Worm (Caenorhabditis elegans) whole organism, L4 larva: ENCODE results near the gene Y54G2A.44.

Experiments used
- F44E2.7 ChIP-seq: fragments of 200-800 bp; sonication (Bioruptor generic); IDR thresholded peaks from 2 replicates; pipeline ENCODE4 v2.1.2; 2022; ENCODE audit warnings: missing genetic modification characterization, missing compliant biosample characterization
- F49E8.2 ChIP-seq: sonication (generic microtip); optimal IDR thresholded peaks from 2 replicates; lab custom pipeline; 2016; ENCODE audit warnings: missing compliant biosample characterization, mild to moderate bottlenecking, missing genetic modification characterization, borderline replicate concordance
- T20F7.1 ChIP-seq: fragments of 200-800 bp; sonication (Bioruptor generic); optimal IDR thresholded peaks from 2 replicates; lab custom pipeline; 2018; ENCODE audit warnings: mild to moderate bottlenecking, missing genetic modification characterization, missing compliant biosample characterization
- Y105C5A.15 ChIP-seq: fragments of 200-800 bp; sonication (Bioruptor generic); IDR thresholded peaks from 2 replicates; pipeline ENCODE4 v1.3.6; 2022; ENCODE audit warnings: missing genetic modification characterization, missing compliant biosample characterization
- Y48G9A.11 ChIP-seq: fragments of 200-800 bp; sonication (Bioruptor generic); IDR thresholded peaks from 2 replicates; pipeline ENCODE4 v1.3.6; 2022; ENCODE audit warnings: missing genetic modification reagents, missing genetic modification characterization, missing compliant biosample characterization
- aha-1 ChIP-seq: fragments of 150-350 bp; peaks from one replicate; lab custom pipeline; 2014; ENCODE audit warnings: missing biosample characterization, missing genetic modification characterization
- aly-2 ChIP-seq: sonication (generic microtip); optimal IDR thresholded peaks from 2 replicates; lab custom pipeline; 2018; ENCODE audit warnings: missing biosample characterization, missing genetic modification characterization
- attf-4 ChIP-seq: sonication (generic microtip); optimal IDR thresholded peaks from 3 replicates; lab custom pipeline; 2017; ENCODE audit warnings: missing biosample characterization, missing genetic modification characterization
- ceh-20 ChIP-seq: fragments of 200-800 bp; sonication (Bioruptor generic); IDR thresholded peaks from 2 replicates; pipeline ENCODE4 v1.3.6; 2022; ENCODE audit warnings: missing genetic modification reagents, missing genetic modification characterization, missing compliant biosample characterization
- ceh-32 ChIP-seq: sonication (generic microtip); optimal IDR thresholded peaks from 2 replicates; lab custom pipeline; 2016; ENCODE audit warnings: mild to moderate bottlenecking, missing genetic modification characterization, missing compliant biosample characterization; ENCODE audit not compliant: poor library complexity
- ceh-44 ChIP-seq: fragments of 200-800 bp; sonication (Bioruptor generic); IDR thresholded peaks from 2 replicates; pipeline ENCODE4 v1.3.6; 2022; ENCODE audit warnings: missing genetic modification reagents, missing genetic modification characterization, missing compliant biosample characterization
- cey-2 ChIP-seq: sonication (generic microtip); optimal IDR thresholded peaks from 3 replicates; lab custom pipeline; 2017; ENCODE audit warnings: missing genetic modification characterization, mild to moderate bottlenecking, missing compliant biosample characterization, antibody characterized with exemption, borderline replicate concordance; ENCODE audit not compliant: insufficient read depth
- daf-16 ChIP-seq, 3 experiments: sonication (generic microtip); optimal IDR thresholded peaks; 2 replicates each; lab custom pipeline; 2016 to 2017; ENCODE audit warnings: missing genetic modification characterization in 3 of 3, missing genetic modification reagents in 3 of 3, mild to moderate bottlenecking in 2 of 3, missing compliant biosample characterization in 2 of 3, missing biosample characterization in 1 of 3, moderate library complexity in 1 of 3
- daf-19 ChIP-seq: fragments of 200-800 bp; sonication (Bioruptor generic); conservative IDR thresholded peaks from 2 replicates; pipeline ENCODE4 v1.3.6; 2022; ENCODE audit warnings: missing genetic modification characterization, missing compliant biosample characterization
- daf-8 ChIP-seq: fragments of 200-800 bp; sonication (Bioruptor generic); IDR thresholded peaks from 2 replicates; pipeline ENCODE4 v1.3.6; 2022; ENCODE audit warnings: missing genetic modification characterization, missing compliant biosample characterization
- egl-43 ChIP-seq: fragments of 200-800 bp; sonication (Bioruptor generic); IDR thresholded peaks from 2 replicates; pipeline ENCODE4 v1.3.6; 2022; ENCODE audit warnings: missing genetic modification reagents, missing genetic modification characterization, missing compliant biosample characterization
- hlh-11 ChIP-seq: fragments of 200-800 bp; sonication (Bioruptor generic); optimal IDR thresholded peaks from 2 replicates; lab custom pipeline; 2018; ENCODE audit warnings: mild to moderate bottlenecking, missing genetic modification characterization, missing compliant biosample characterization
- hlh-30 ChIP-seq: sonication (generic microtip); optimal IDR thresholded peaks from 2 replicates; lab custom pipeline; 2017; ENCODE audit warnings: antibody characterized with exemption, mild to moderate bottlenecking, missing genetic modification characterization, missing compliant biosample characterization; ENCODE audit not compliant: insufficient read depth
- hmg-1.1 ChIP-seq: fragments of 200-800 bp; sonication (Bioruptor generic); IDR thresholded peaks from 2 replicates; pipeline ENCODE4 v1.3.6; 2022; ENCODE audit warnings: missing genetic modification reagents, missing genetic modification characterization, missing compliant biosample characterization
- jun-1 ChIP-seq: fragments of 150-350 bp; optimal IDR thresholded peaks from 2 replicates; lab custom pipeline; 2014; ENCODE audit warnings: missing biosample characterization, missing genetic modification reagents, missing genetic modification characterization
- lim-7 ChIP-seq: fragments of 200-800 bp; sonication (Bioruptor generic); IDR thresholded peaks from 2 replicates; pipeline ENCODE4 v1.3.6; 2022; ENCODE audit warnings: missing genetic modification characterization, missing compliant biosample characterization
- lin-1 ChIP-seq: fragments of 200-800 bp; sonication (Bioruptor generic); IDR thresholded peaks from 2 replicates; pipeline ENCODE4 v1.3.6; 2022; ENCODE audit warnings: missing genetic modification reagents, missing genetic modification characterization, missing compliant biosample characterization
- lin-13 ChIP-seq: fragments of 150-350 bp; optimal IDR thresholded peaks from 2 replicates; lab custom pipeline; 2014; ENCODE audit warnings: missing biosample characterization, missing genetic modification reagents, missing genetic modification characterization
- lin-15B ChIP-seq: fragments of 150-350 bp; sonication (generic microtip); optimal IDR thresholded peaks from 3 replicates; lab custom pipeline; 2014; ENCODE audit warnings: missing biosample characterization, missing genetic modification characterization
- lin-29 ChIP-seq: fragments of 200-800 bp; sonication (Bioruptor generic); IDR thresholded peaks from 2 replicates; pipeline ENCODE4 v1.3.6; 2022; ENCODE audit warnings: missing genetic modification reagents, missing genetic modification characterization, missing compliant biosample characterization
- lir-3 ChIP-seq: sonication (generic microtip); optimal IDR thresholded peaks from 2 replicates; lab custom pipeline; 2016; ENCODE audit warnings: mild to moderate bottlenecking, missing genetic modification characterization, missing compliant biosample characterization
- madf-5 ChIP-seq, 2 experiments: fragments of 200-800 bp; sonication (Bioruptor generic); IDR thresholded peaks; 2 replicates each; pipeline ENCODE4 v1.3.6; 2022; ENCODE audit warnings: missing compliant biosample characterization in 2 of 2, missing genetic modification characterization in 2 of 2
- madf-9 ChIP-seq: fragments of 200-800 bp; sonication (Bioruptor generic); conservative IDR thresholded peaks from 2 replicates; pipeline ENCODE4 v1.3.6; 2022; ENCODE audit warnings: missing genetic modification reagents, missing genetic modification characterization, missing compliant biosample characterization
- mdt-29 ChIP-seq: fragments of 200-800 bp; sonication (Bioruptor generic); IDR thresholded peaks from 2 replicates; pipeline ENCODE4 v1.3.6; 2022; ENCODE audit warnings: missing genetic modification reagents, missing genetic modification characterization, missing compliant biosample characterization
- mes-2 ChIP-seq: sonication (generic microtip); optimal IDR thresholded peaks from 2 replicates; lab custom pipeline; 2016; ENCODE audit warnings: missing genotype, mild to moderate bottlenecking, missing genetic modification characterization, missing compliant biosample characterization; ENCODE audit not compliant: poor library complexity, severe bottlenecking
- nhr-11 ChIP-seq: fragments of 150-350 bp; optimal IDR thresholded peaks from 2 replicates; lab custom pipeline; 2014; ENCODE audit warnings: missing biosample characterization, missing genetic modification characterization
- nhr-111 ChIP-seq: fragments of 200-800 bp; sonication (Bioruptor generic); optimal IDR thresholded peaks from 2 replicates; lab custom pipeline; 2018; ENCODE audit warnings: mild to moderate bottlenecking, missing genetic modification characterization, missing compliant biosample characterization
- nhr-237 ChIP-seq: sonication (generic microtip); optimal IDR thresholded peaks from 2 replicates; lab custom pipeline; 2017; ENCODE audit warnings: missing biosample characterization, missing genetic modification characterization
- nhr-25 ChIP-seq: sonication (generic microtip); optimal IDR thresholded peaks from 2 replicates; lab custom pipeline; 2017; ENCODE audit warnings: missing genetic modification characterization, mild to moderate bottlenecking, missing compliant biosample characterization, antibody characterized with exemption, moderate library complexity, borderline replicate concordance; ENCODE audit not compliant: insufficient read depth
- nhr-28 ChIP-seq: fragments of 150-350 bp; optimal IDR thresholded peaks from 2 replicates; lab custom pipeline; 2014; ENCODE audit warnings: missing biosample characterization, missing genetic modification characterization
- nhr-41 ChIP-seq: fragments of 200-800 bp; sonication (Bioruptor generic); IDR thresholded peaks from 2 replicates; pipeline ENCODE4 v1.3.6; 2022; ENCODE audit warnings: missing genetic modification reagents, missing genetic modification characterization, missing compliant biosample characterization
- nhr-48 ChIP-seq: sonication (generic microtip); optimal IDR thresholded peaks from 2 replicates; lab custom pipeline; 2016; ENCODE audit warnings: mild to moderate bottlenecking, missing genetic modification characterization, missing compliant biosample characterization
- nhr-77 ChIP-seq: fragments of 150-350 bp; optimal IDR thresholded peaks from 2 replicates; lab custom pipeline; 2014; ENCODE audit warnings: missing biosample characterization, missing genetic modification characterization
- pqm-1 ChIP-seq: sonication (generic microtip); optimal IDR thresholded peaks from 2 replicates; lab custom pipeline; 2017; ENCODE audit warnings: missing biosample characterization, missing genetic modification characterization
- rbr-2 ChIP-seq: sonication (generic microtip); optimal IDR thresholded peaks from 2 replicates; lab custom pipeline; 2016; ENCODE audit warnings: missing genotype, missing genetic modification characterization, missing compliant biosample characterization
- saeg-2 ChIP-seq: fragments of 200-800 bp; sonication (Bioruptor generic); IDR thresholded peaks from 2 replicates; pipeline ENCODE4 v1.3.6; 2022; ENCODE audit warnings: missing genetic modification reagents, missing genetic modification characterization, missing compliant biosample characterization
- spr-1 ChIP-seq: sonication (generic microtip); optimal IDR thresholded peaks from 2 replicates; lab custom pipeline; 2016; ENCODE audit warnings: mild to moderate bottlenecking, missing genetic modification characterization, missing compliant biosample characterization
- tag-97 ChIP-seq: fragments of 200-800 bp; sonication (Bioruptor generic); IDR thresholded peaks from 2 replicates; pipeline ENCODE4 v1.3.6; 2022; ENCODE audit warnings: missing genetic modification characterization, missing compliant biosample characterization
- unc-130 ChIP-seq: sonication (generic microtip); optimal IDR thresholded peaks from 2 replicates; lab custom pipeline; 2016; ENCODE audit warnings: missing genetic modification reagents, missing genetic modification characterization, missing compliant biosample characterization
- unc-62 ChIP-seq, 3 experiments: fragments of 150-350 bp in 1 of 3; sonication (generic microtip); optimal IDR thresholded peaks in 2 of 3; peaks in 1 of 3; 1 replicate in 1 of 3; 2 replicates in 2 of 3; lab custom pipeline; 2014 to 2017; ENCODE audit warnings: missing biosample characterization in 3 of 3, missing genetic modification characterization in 3 of 3, missing genetic modification reagents in 3 of 3, missing genotype in 1 of 3
- zfp-3 ChIP-seq: fragments of 200-800 bp; sonication (Bioruptor generic); conservative IDR thresholded peaks from 2 replicates; pipeline ENCODE4 v1.3.6; 2022; ENCODE audit warnings: missing genetic modification reagents, missing genetic modification characterization, missing compliant biosample characterization
- ztf-7 ChIP-seq: fragments of 150-350 bp; optimal IDR thresholded peaks from 2 replicates; lab custom pipeline; 2014; ENCODE audit warnings: missing biosample characterization, missing genetic modification characterization

Y54G2A.44 gene

DNA sequence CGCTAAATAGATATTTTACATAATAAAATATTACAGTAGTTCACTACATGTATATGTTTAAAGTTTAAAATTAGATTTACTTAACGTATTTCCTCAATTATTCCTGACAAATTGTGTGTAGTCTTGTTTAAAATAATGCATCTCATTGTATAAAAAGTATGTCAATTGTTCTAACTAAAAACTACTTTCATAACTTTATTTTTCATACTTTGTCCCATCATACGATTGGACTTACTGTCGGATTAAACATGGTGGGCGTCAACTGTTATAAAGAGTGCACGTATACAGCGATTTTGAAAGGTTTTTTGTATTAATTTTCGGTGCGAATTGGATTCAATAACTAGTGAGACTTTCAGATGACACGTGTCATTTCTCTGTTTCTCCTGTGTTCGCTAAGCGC lies 2.0 kb downstream of the Y54G2A.44 start, which contains the start of gene Y54G2A.32:
Gene Y54G2A.32 (plus strand): TSS at position 301 of the 400 bp plus-strand sequence.
- TF ChIP-seq aha-1 (tag; lab: Kevin White, UChicago) (peak; percentile 61), nhr-28 (tag; lab: Kevin White, UChicago) (no peak)
- TF ChIP-seq, all 104 proteins: peak for 1

DNA sequence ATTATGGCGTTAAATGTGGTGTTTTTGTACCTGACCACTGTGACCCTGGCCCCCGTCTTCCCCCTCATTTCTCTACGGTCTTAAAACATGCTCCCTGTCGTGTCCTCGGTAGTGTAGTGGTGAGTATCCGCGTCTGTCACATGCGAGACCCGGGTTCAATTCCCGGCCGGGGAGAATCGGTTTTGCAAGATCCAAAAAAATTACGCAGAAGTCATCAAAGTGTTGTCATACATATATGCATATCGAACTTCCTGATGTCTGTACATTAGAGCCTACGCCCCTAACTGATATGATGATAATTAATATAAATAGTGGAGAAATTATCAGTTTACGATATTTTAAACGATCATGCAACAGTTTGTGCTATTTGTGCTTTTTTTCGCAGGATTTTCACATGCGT lies 3.9 kb downstream of the Y54G2A.44 start, which contains the start of gene Y54G2A.45:
Gene Y54G2A.45 (plus strand): TSS at position 333 of the 400 bp plus-strand sequence.
- TF ChIP-seq spr-1 (tag; lab: Kevin White, UChicago) (peak; percentile 72), egl-43 (GFP tag; lab: Robert Waterston, UW) (peak; percentile 82), daf-8 (GFP tag; lab: Robert Waterston, UW) (no peak), nhr-48 (peak; percentile 84), lir-3 (tag; lab: Kevin White, UChicago) (peak; percentile 48), nhr-237 (no peak), hmg-1.1 (peak; percentile 63; the same call in 1 of the 2 replicates), mes-2 (tag; lab: Kevin White, UChicago) (peak; percentile 77), lin-29 (GFP tag; lab: Robert Waterston, UW) (no peak), ceh-32 (tag; lab: Kevin White, UChicago) (no peak), zfp-3 (no peak), attf-4 (tag; lab: Kevin White, UChicago) (no peak), saeg-2 (peak; percentile 74; the same call in 1 of the 2 replicates), madf-5 (GFP tag; IDR thresholded peaks at IDR 0.05; lab: Robert Waterston, UW) (peak; percentile 47 to 76; a peak in 3 of 4 replicates), ztf-7 (tag; lab: Kevin White, UChicago) (no peak), rbr-2 (tag; lab: Kevin White, UChicago) (peak; percentile 51), aly-2 (tag; lab: Kevin White, UChicago) (no peak), Y105C5A.15 (GFP tag; lab: Robert Waterston, UW) (no peak), lin-15B (tag; lab: Kevin White, UChicago) (no peak), unc-62 (GFP tag; optimal IDR thresholded peaks at IDR 0.05 in 1 of 2; lab: Kevin White, UChicago) (no peak), unc-62 (tag; optimal IDR thresholded peaks at IDR 0.05; lab: Kevin White, UChicago) (no peak), nhr-111 (GFP tag; lab: Kevin White, UChicago) (no peak), mdt-29 (peak; percentile 53; the same call in 1 of the 2 replicates), tag-97 (GFP tag; lab: Robert Waterston, UW) (no peak), ceh-44 (GFP tag; lab: Robert Waterston, UW) (peak; percentile 80), lin-1 (no peak), ceh-20 (GFP tag; lab: Robert Waterston, UW) (peak; percentile 65), F44E2.7 (0 out of 2 replicates have a peak, but pooled peaks have one; percentile 28), hlh-11 (tag; lab: Kevin White, UChicago) (peak; percentile 85), F49E8.2 (tag; lab: Kevin White, UChicago) (peak; percentile 78), cey-2 (no peak), nhr-77 (tag; lab: Kevin White, UChicago) (peak; percentile 15), pqm-1 (tag; lab: Kevin White, UChicago) (peak; percentile 90), Y48G9A.11 (peak; percentile 77), madf-9 (peak; percentile 89), lin-13 (GFP tag; lab: Kevin White, UChicago) (peak; percentile 87), nhr-25 (tag; lab: Kevin White, UChicago) (no peak), T20F7.1 (no peak), lim-7 (peak; percentile 81), jun-1 (tag; lab: Kevin White, UChicago) (no peak), unc-130 (GFP tag; lab: Kevin White, UChicago) (peak; percentile 65), hlh-30 (peak; percentile 91), daf-19 (GFP tag; lab: Robert Waterston, UW) (no peak), daf-16 (GFP tag; optimal IDR thresholded peaks at IDR 0.05; lab: Kevin White, UChicago) (peak; percentile 60 to 78), daf-16 (tag; optimal IDR thresholded peaks at IDR 0.05; lab: Kevin White, UChicago) (peak; percentile 89), nhr-11 (tag; lab: Kevin White, UChicago) (peak; percentile 55), nhr-41 (peak; percentile 52; the same call in 1 of the 2 replicates)
